Worm (Caenorhabditis elegans) whole organism, L4 larva: ENCODE data around the gene amt-1.

Experiments used
- F10B5.3 ChIP-seq: sonication (generic microtip); optimal IDR thresholded peaks from 2 replicates; lab custom pipeline; 2016; ENCODE audit warnings: mild to moderate bottlenecking, missing genetic modification characterization, missing compliant biosample characterization
- F49E8.2 ChIP-seq: sonication (generic microtip); optimal IDR thresholded peaks from 2 replicates; lab custom pipeline; 2016; ENCODE audit warnings: missing compliant biosample characterization, mild to moderate bottlenecking, missing genetic modification characterization, borderline replicate concordance
- ZK546.5 ChIP-seq, 2 experiments: sonication (generic microtip); optimal IDR thresholded peaks; 2 replicates each; lab custom pipeline; 2017; ENCODE audit warnings: missing biosample characterization in 2 of 2, missing genetic modification characterization in 2 of 2
- aha-1 ChIP-seq: fragments of 150-350 bp; peaks from one replicate; lab custom pipeline; 2014; ENCODE audit warnings: missing biosample characterization, missing genetic modification characterization
- ama-1 ChIP-seq: fragments of 150-350 bp; optimal IDR thresholded peaks from 2 replicates; lab custom pipeline; 2014; ENCODE audit warnings: inconsistent platforms, mixed read lengths
- arid-1 ChIP-seq: fragments of 200-800 bp; sonication (Bioruptor generic); conservative IDR thresholded peaks from 2 replicates; pipeline ENCODE4 v1.3.6; 2022; ENCODE audit warnings: missing genetic modification reagents, missing genetic modification characterization, missing compliant biosample characterization
- ceh-20 ChIP-seq: fragments of 200-800 bp; sonication (Bioruptor generic); IDR thresholded peaks from 2 replicates; pipeline ENCODE4 v1.3.6; 2022; ENCODE audit warnings: missing genetic modification reagents, missing genetic modification characterization, missing compliant biosample characterization
- ceh-82 ChIP-seq: sonication (generic microtip); optimal IDR thresholded peaks from 2 replicates; lab custom pipeline; 2017; ENCODE audit warnings: missing biosample characterization, missing genetic modification characterization
- daf-12 ChIP-seq: fragments of 150-350 bp; optimal IDR thresholded peaks from 2 replicates; lab custom pipeline; 2014; ENCODE audit warnings: missing biosample characterization, missing genetic modification reagents, missing genetic modification characterization
- daf-16 ChIP-seq, 3 experiments: sonication (generic microtip); optimal IDR thresholded peaks; 2 replicates each; lab custom pipeline; 2016 to 2017; ENCODE audit warnings: missing genetic modification characterization in 3 of 3, missing genetic modification reagents in 3 of 3, mild to moderate bottlenecking in 2 of 3, missing compliant biosample characterization in 2 of 3, missing biosample characterization in 1 of 3, moderate library complexity in 1 of 3
- daf-19 ChIP-seq: fragments of 200-800 bp; sonication (Bioruptor generic); conservative IDR thresholded peaks from 2 replicates; pipeline ENCODE4 v1.3.6; 2022; ENCODE audit warnings: missing genetic modification characterization, missing compliant biosample characterization
- dmd-6 ChIP-seq: fragments of 200-800 bp; sonication (Bioruptor generic); IDR thresholded peaks from 2 replicates; pipeline ENCODE4 v1.3.6; 2022; ENCODE audit warnings: missing genetic modification reagents, missing genetic modification characterization, missing compliant biosample characterization
- dve-1 ChIP-seq: sonication (generic microtip); optimal IDR thresholded peaks from 2 replicates; lab custom pipeline; 2017; ENCODE audit warnings: antibody characterized with exemption, mild to moderate bottlenecking, missing genetic modification characterization, missing compliant biosample characterization; ENCODE audit not compliant: insufficient read depth
- egl-43 ChIP-seq: fragments of 200-800 bp; sonication (Bioruptor generic); IDR thresholded peaks from 2 replicates; pipeline ENCODE4 v1.3.6; 2022; ENCODE audit warnings: missing genetic modification reagents, missing genetic modification characterization, missing compliant biosample characterization
- hlh-30 ChIP-seq: sonication (generic microtip); optimal IDR thresholded peaks from 2 replicates; lab custom pipeline; 2017; ENCODE audit warnings: antibody characterized with exemption, mild to moderate bottlenecking, missing genetic modification characterization, missing compliant biosample characterization; ENCODE audit not compliant: insufficient read depth
- hmg-1.1 ChIP-seq: fragments of 200-800 bp; sonication (Bioruptor generic); IDR thresholded peaks from 2 replicates; pipeline ENCODE4 v1.3.6; 2022; ENCODE audit warnings: missing genetic modification reagents, missing genetic modification characterization, missing compliant biosample characterization
- lim-7 ChIP-seq: fragments of 200-800 bp; sonication (Bioruptor generic); IDR thresholded peaks from 2 replicates; pipeline ENCODE4 v1.3.6; 2022; ENCODE audit warnings: missing genetic modification characterization, missing compliant biosample characterization
- lin-1 ChIP-seq: fragments of 200-800 bp; sonication (Bioruptor generic); IDR thresholded peaks from 2 replicates; pipeline ENCODE4 v1.3.6; 2022; ENCODE audit warnings: missing genetic modification reagents, missing genetic modification characterization, missing compliant biosample characterization
- lin-15B ChIP-seq: fragments of 150-350 bp; sonication (generic microtip); optimal IDR thresholded peaks from 3 replicates; lab custom pipeline; 2014; ENCODE audit warnings: missing biosample characterization, missing genetic modification characterization
- lin-39 ChIP-seq: fragments of 150-350 bp; optimal IDR thresholded peaks from 2 replicates; lab custom pipeline; 2014; ENCODE audit warnings: missing biosample characterization, missing genetic modification reagents, missing genetic modification characterization
- lsy-2 ChIP-seq, 2 experiments: fragments of 150-350 bp in 1 of 2; sonication (generic microtip) in 1 of 2; optimal IDR thresholded peaks; 2 replicates each; lab custom pipeline; 2014 to 2017; ENCODE audit warnings: missing biosample characterization in 2 of 2, missing genetic modification characterization in 2 of 2
- mdl-1 ChIP-seq, 2 experiments: fragments of 150-350 bp in 1 of 2; sonication (generic microtip) in 1 of 2; optimal IDR thresholded peaks; 2 replicates each; lab custom pipeline; 2014 to 2017; ENCODE audit warnings: missing biosample characterization in 2 of 2, missing genetic modification characterization in 2 of 2
- mdt-29 ChIP-seq: fragments of 200-800 bp; sonication (Bioruptor generic); IDR thresholded peaks from 2 replicates; pipeline ENCODE4 v1.3.6; 2022; ENCODE audit warnings: missing genetic modification reagents, missing genetic modification characterization, missing compliant biosample characterization
- mep-1 ChIP-seq: fragments of 150-350 bp; sonication (generic microtip); optimal IDR thresholded peaks from 3 replicates; lab custom pipeline; 2014; ENCODE audit warnings: missing biosample characterization, missing genetic modification characterization
- mes-2 ChIP-seq: sonication (generic microtip); optimal IDR thresholded peaks from 2 replicates; lab custom pipeline; 2016; ENCODE audit warnings: missing genotype, mild to moderate bottlenecking, missing genetic modification characterization, missing compliant biosample characterization; ENCODE audit not compliant: poor library complexity, severe bottlenecking
- mxl-2 ChIP-seq: fragments of 200-800 bp; sonication (Bioruptor generic); conservative IDR thresholded peaks from 2 replicates; pipeline ENCODE4 v1.3.6; 2022; ENCODE audit warnings: missing genetic modification reagents, missing genetic modification characterization, missing compliant biosample characterization
- nhr-10 ChIP-seq: fragments of 150-350 bp; optimal IDR thresholded peaks from 2 replicates; lab custom pipeline; 2014; ENCODE audit warnings: missing biosample characterization, missing genetic modification characterization
- nhr-102 ChIP-seq: sonication (generic microtip); optimal IDR thresholded peaks from 2 replicates; lab custom pipeline; 2016; ENCODE audit warnings: mild to moderate bottlenecking, missing genetic modification characterization, moderate library complexity, missing compliant biosample characterization
- nhr-25 ChIP-seq: sonication (generic microtip); optimal IDR thresholded peaks from 2 replicates; lab custom pipeline; 2017; ENCODE audit warnings: missing genetic modification characterization, mild to moderate bottlenecking, missing compliant biosample characterization, antibody characterized with exemption, moderate library complexity, borderline replicate concordance; ENCODE audit not compliant: insufficient read depth
- nhr-41 ChIP-seq: fragments of 200-800 bp; sonication (Bioruptor generic); IDR thresholded peaks from 2 replicates; pipeline ENCODE4 v1.3.6; 2022; ENCODE audit warnings: missing genetic modification reagents, missing genetic modification characterization, missing compliant biosample characterization
- php-3 ChIP-seq: fragments of 200-800 bp; sonication (Bioruptor generic); IDR thresholded peaks from 2 replicates; pipeline ENCODE4 v1.3.6; 2022; ENCODE audit warnings: missing genetic modification reagents, missing genetic modification characterization, missing compliant biosample characterization
- rbr-2 ChIP-seq: sonication (generic microtip); optimal IDR thresholded peaks from 2 replicates; lab custom pipeline; 2016; ENCODE audit warnings: missing genotype, missing genetic modification characterization, missing compliant biosample characterization
- set-16 ChIP-seq: fragments of 200-800 bp; sonication (Bioruptor generic); IDR thresholded peaks from 2 replicates; pipeline ENCODE4 v1.3.6; 2022; ENCODE audit warnings: missing genetic modification reagents, missing genetic modification characterization, missing compliant biosample characterization
- spr-3 ChIP-seq: fragments of 200-800 bp; sonication (Bioruptor generic); optimal IDR thresholded peaks from 2 replicates; lab custom pipeline; 2018; ENCODE audit warnings: mild to moderate bottlenecking, missing genetic modification characterization, missing compliant biosample characterization
- tag-97 ChIP-seq: fragments of 200-800 bp; sonication (Bioruptor generic); IDR thresholded peaks from 2 replicates; pipeline ENCODE4 v1.3.6; 2022; ENCODE audit warnings: missing genetic modification characterization, missing compliant biosample characterization
- tra-1 ChIP-seq: fragments of 200-800 bp; sonication (Bioruptor generic); IDR thresholded peaks from 2 replicates; pipeline ENCODE4 v1.3.6; 2022; ENCODE audit warnings: missing genetic modification reagents, missing genetic modification characterization, missing compliant biosample characterization
- unc-39 ChIP-seq: sonication (generic microtip); optimal IDR thresholded peaks from 2 replicates; lab custom pipeline; 2017; ENCODE audit warnings: missing biosample characterization, missing genetic modification characterization
- unc-62 ChIP-seq, 3 experiments: fragments of 150-350 bp in 1 of 3; sonication (generic microtip); optimal IDR thresholded peaks in 2 of 3; peaks in 1 of 3; 1 replicate in 1 of 3; 2 replicates in 2 of 3; lab custom pipeline; 2014 to 2017; ENCODE audit warnings: missing biosample characterization in 3 of 3, missing genetic modification characterization in 3 of 3, missing genetic modification reagents in 3 of 3, missing genotype in 1 of 3
- vab-7 ChIP-seq: fragments of 200-800 bp; sonication (Bioruptor generic); IDR thresholded peaks from 2 replicates; pipeline ENCODE4 v1.3.6; 2022; ENCODE audit warnings: missing genetic modification reagents, missing genetic modification characterization, missing compliant biosample characterization
- zag-1 ChIP-seq: fragments of 150-350 bp; optimal IDR thresholded peaks from 2 replicates; lab custom pipeline; 2014; ENCODE audit warnings: missing biosample characterization, missing genetic modification characterization
- zfp-3 ChIP-seq: fragments of 200-800 bp; sonication (Bioruptor generic); conservative IDR thresholded peaks from 2 replicates; pipeline ENCODE4 v1.3.6; 2022; ENCODE audit warnings: missing genetic modification reagents, missing genetic modification characterization, missing compliant biosample characterization
- zip-2 ChIP-seq: fragments of 150-350 bp; optimal IDR thresholded peaks from 2 replicates; lab custom pipeline; 2014; ENCODE audit warnings: missing biosample characterization, missing genetic modification characterization
- ztf-11 ChIP-seq: fragments of 150-350 bp; optimal IDR thresholded peaks from 2 replicates; lab custom pipeline; 2014; ENCODE audit warnings: missing biosample characterization, missing genetic modification characterization
- ztf-7 ChIP-seq: fragments of 150-350 bp; optimal IDR thresholded peaks from 2 replicates; lab custom pipeline; 2014; ENCODE audit warnings: missing biosample characterization, missing genetic modification characterization

amt-1 gene

ce11 chrX:4571137-4571536 lies at the start of gene amt-1:
Gene amt-1, plus strand, starts transcription at chrX:4571437.
- TF ChIP-seq ZK546.5 (tag; optimal IDR thresholded peaks at IDR 0.05; lab: Kevin White, UChicago), result no peak
- 0 out of 2 replicates have a peak, but pooled peaks have one; percentile 13 for TF ChIP-seq dmd-6 (GFP tag; lab: Robert Waterston, UW)
- no peak for TF ChIP-seq ceh-20 (GFP tag; lab: Robert Waterston, UW)
- no peak for TF ChIP-seq daf-12 (tag; lab: Kevin White, UChicago)
- TF ChIP-seq, all 104 proteins: peak for 1

DNA sequence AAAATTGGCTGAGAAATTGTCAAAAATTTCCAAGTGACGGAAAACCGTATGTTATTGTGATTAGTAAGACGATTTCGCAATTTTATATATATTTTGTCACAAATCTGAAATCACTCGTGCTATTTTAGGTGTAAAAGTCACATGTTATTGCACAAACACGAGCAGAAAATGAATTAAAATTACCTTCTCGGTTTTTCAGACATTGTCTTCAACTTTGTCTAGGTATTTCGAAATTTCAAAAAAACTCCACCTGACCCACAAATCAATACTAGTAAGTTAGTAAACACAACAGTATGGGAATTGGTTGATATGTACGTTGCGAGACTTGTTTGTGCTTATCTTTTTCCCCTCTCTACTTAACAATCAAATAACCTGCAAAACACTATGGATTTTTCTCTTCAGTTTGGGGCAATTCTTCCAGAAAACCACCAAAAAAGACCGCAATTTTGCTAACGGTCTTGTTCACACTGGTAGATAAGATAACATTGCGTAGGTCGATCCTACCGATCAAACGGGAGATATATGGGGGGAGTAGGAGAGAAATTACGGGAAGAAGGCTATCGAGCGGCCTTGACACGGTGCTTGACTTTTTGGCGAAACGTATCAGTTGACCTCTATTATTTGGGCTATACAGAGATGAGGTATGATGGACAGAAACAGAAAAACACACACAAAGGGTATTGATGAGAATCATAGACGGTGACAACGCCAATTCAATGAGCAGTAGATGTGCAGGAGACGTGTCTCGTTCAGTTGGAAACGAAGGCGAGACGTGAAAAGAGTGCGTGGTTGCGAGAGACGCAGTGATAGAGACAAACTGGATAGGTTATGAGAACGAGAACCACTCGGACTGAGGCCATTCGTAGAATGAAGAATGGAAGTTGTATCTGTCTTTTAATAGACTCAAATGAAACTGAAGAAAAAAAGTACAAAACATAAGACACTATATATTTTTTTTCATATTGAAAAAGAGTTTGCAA lies 49.1 kb upstream of the amt-1 start, which contains the start of gene C07A12.7:
Gene C07A12.7, minus strand, starts transcription at position 308 of the 980 bp plus-strand sequence.
- TF ChIP-seq ztf-11 (tag; lab: Kevin White, UChicago), result no peak
- TF ChIP-seq rbr-2 (tag; lab: Kevin White, UChicago), result peak; percentile 10
- TF ChIP-seq unc-62 (GFP tag; optimal IDR thresholded peaks at IDR 0.05 in 1 of 2; lab: Kevin White, UChicago), result peak in 1 of 2 experiments; percentile 72
- TF ChIP-seq unc-62 (tag; optimal IDR thresholded peaks at IDR 0.05; lab: Kevin White, UChicago), result no peak
- no peak for TF ChIP-seq ama-1
- TF ChIP-seq mes-2, result peak; percentile 30
- TF ChIP-seq dve-1 (tag; lab: Kevin White, UChicago), result peak; percentile 28
- TF ChIP-seq hlh-30 (tag; lab: Kevin White, UChicago), result peak; percentile 16
- no peak for TF ChIP-seq nhr-10 (tag; lab: Kevin White, UChicago)
- TF ChIP-seq daf-16 (GFP tag; optimal IDR thresholded peaks at IDR 0.05; lab: Kevin White, UChicago), result no peak
- TF ChIP-seq daf-16 (tag; optimal IDR thresholded peaks at IDR 0.05; lab: Kevin White, UChicago), result peak; percentile 42
- TF ChIP-seq hmg-1.1 (GFP tag; lab: Robert Waterston, UW), result peak; percentile 34
- TF ChIP-seq tag-97, result no peak
- no peak for TF ChIP-seq ceh-82 (tag; lab: Kevin White, UChicago)
- no peak for TF ChIP-seq dmd-6 (GFP tag; lab: Robert Waterston, UW)
- TF ChIP-seq F49E8.2 (tag; lab: Kevin White, UChicago), result no peak
- TF ChIP-seq F10B5.3 (tag; lab: Kevin White, UChicago), result no peak
- no peak for TF ChIP-seq php-3 (GFP tag; lab: Robert Waterston, UW)
- TF ChIP-seq lsy-2 (tag; optimal IDR thresholded peaks at IDR 0.05; lab: Kevin White, UChicago), result peak in 1 of 2 experiments; percentile 25
- peak; percentile 71 for TF ChIP-seq nhr-25 (tag; lab: Kevin White, UChicago)
- TF ChIP-seq nhr-41 (GFP tag; lab: Robert Waterston, UW), result no peak
- TF ChIP-seq lin-15B, result no peak
- TF ChIP-seq set-16 (GFP tag; lab: Robert Waterston, UW), result no peak
- peak; percentile 68 for TF ChIP-seq aha-1
- peak; percentile 48 for TF ChIP-seq spr-3 (GFP tag; lab: Kevin White, UChicago)

ce11 chrX:4523315-4523714 lies 47.9 kb upstream of the amt-1 start:
- TF ChIP-seq dve-1 (tag; lab: Kevin White, UChicago), result peak; percentile 34
- no peak for TF ChIP-seq zag-1 (tag; lab: Kevin White, UChicago)
- no peak for TF ChIP-seq vab-7 (GFP tag; lab: Robert Waterston, UW)
- TF ChIP-seq ZK546.5 (tag; optimal IDR thresholded peaks at IDR 0.05; lab: Kevin White, UChicago), result no peak
- no peak for TF ChIP-seq zip-2
- TF ChIP-seq hlh-30 (tag; lab: Kevin White, UChicago), result peak; percentile 6
- TF ChIP-seq lin-39 (tag; lab: Kevin White, UChicago), result no peak
- TF ChIP-seq dmd-6 (GFP tag; lab: Robert Waterston, UW), result peak; percentile 18; the same call in 1 of the 2 replicates
- TF ChIP-seq egl-43, result no peak
- TF ChIP-seq unc-39 (tag; lab: Kevin White, UChicago), result no peak
- TF ChIP-seq daf-19, result no peak
- TF ChIP-seq arid-1 (GFP tag; lab: Robert Waterston, UW), result no peak
- TF ChIP-seq nhr-102 (tag; lab: Kevin White, UChicago), result no peak
- no peak for TF ChIP-seq set-16 (GFP tag; lab: Robert Waterston, UW)
- TF ChIP-seq mdl-1 (tag; optimal IDR thresholded peaks at IDR 0.05; lab: Kevin White, UChicago), result no peak
- TF ChIP-seq mep-1 (tag; lab: Kevin White, UChicago), result no peak
- no peak for TF ChIP-seq tra-1 (GFP tag; lab: Robert Waterston, UW)
- no peak for TF ChIP-seq mdt-29 (GFP tag; lab: Robert Waterston, UW)
- TF ChIP-seq zfp-3 (GFP tag; lab: Robert Waterston, UW), result no peak
- TF ChIP-seq ztf-7 (tag; lab: Kevin White, UChicago), result no peak
- no peak for TF ChIP-seq lim-7 (GFP tag; lab: Robert Waterston, UW)
- TF ChIP-seq mxl-2 (GFP tag; lab: Robert Waterston, UW), result no peak
- no peak for TF ChIP-seq lin-1
